Worm (Caenorhabditis elegans): ENCODE data around the gene rps-0.
A peak's percentile ranks its signal among the peaks of the same experiment; 100 is the strongest.

The rps-0 gene

ce11 chrIII:4796536-4796935, 42.7 kb upstream of the rps-0 start, which contains the start of gene tag-325:
TSS of gene tag-325 (plus strand) at chrIII:4796836.
- TF ChIP-seq elt-3 (tag; optimal IDR thresholded peaks at IDR 0.05): peak in 1 of 6 experiments; percentile 49
- no peak for TF ChIP-seq efl-1 (optimal IDR thresholded peaks at IDR 0.05)
- peak in 1 of 2 experiments; percentile 58 for TF ChIP-seq efl-1 (GFP tag; optimal IDR thresholded peaks at IDR 0.05 in 1 of 2)
- TF ChIP-seq aly-2 (tag; optimal IDR thresholded peaks at IDR 0.05): no peak

ce11 chrIII:4796039-4796438, 42.2 kb upstream of the rps-0 start:
- TF ChIP-seq ceh-82 (tag; optimal IDR thresholded peaks at IDR 0.05) (peak; percentile 2 to 53 (median 49)), sox-4 (tag; optimal IDR thresholded peaks at IDR 0.05) (no peak), ceh-88 (GFP tag; IDR thresholded peaks at IDR 0.05) (no peak), nhr-28 (tag; optimal IDR thresholded peaks at IDR 0.05) (no peak), sup-37 (GFP tag; optimal IDR thresholded peaks at IDR 0.05) (no peak), mdl-1 (tag; optimal IDR thresholded peaks at IDR 0.05) (peak; percentile 4 to 69), lin-13 (GFP tag; optimal IDR thresholded peaks at IDR 0.05) (no peak), irx-1 (tag; optimal IDR thresholded peaks at IDR 0.05) (no peak), ama-1 (optimal IDR thresholded peaks at IDR 0.05) (no peak), ceh-8 (GFP tag; optimal IDR thresholded peaks at IDR 0.05) (no peak), swsn-7 (tag; optimal IDR thresholded peaks at IDR 0.05) (peak; percentile 47), ceh-63 (GFP tag; optimal IDR thresholded peaks at IDR 0.05) (no peak), lin-15B (tag; optimal IDR thresholded peaks at IDR 0.05) (peak; percentile 52), fkh-10 (GFP tag; optimal IDR thresholded peaks at IDR 0.05) (no peak), egl-13 (tag; optimal IDR thresholded peaks at IDR 0.05) (no peak), nhr-85 (tag) (peak; percentile 54), egl-27 (tag; optimal IDR thresholded peaks at IDR 0.05) (no peak), xbp-1 (tag; optimal IDR thresholded peaks at IDR 0.05) (peak; percentile 46), elt-2 (tag; optimal IDR thresholded peaks at IDR 0.05) (no peak), snpc-4 (tag; optimal IDR thresholded peaks at IDR 0.05) (peak; percentile 58), C16A3.4 (tag; optimal IDR thresholded peaks at IDR 0.05) (peak; percentile 62), grh-1 (GFP tag; IDR thresholded peaks at IDR 0.05) (no peak), lsy-2 (tag; optimal IDR thresholded peaks at IDR 0.05) (peak; percentile 45 to 80), pag-3 (tag; optimal IDR thresholded peaks at IDR 0.05; ENCODE audit: borderline replicate concordance, insufficient read depth) (no peak), blmp-1 (tag; optimal IDR thresholded peaks at IDR 0.05) (peak; percentile 80), rnt-1 (tag; optimal IDR thresholded peaks at IDR 0.05) (peak; percentile 44), nhr-237 (tag; optimal IDR thresholded peaks at IDR 0.05) (peak; percentile 5), nhr-77 (tag; optimal IDR thresholded peaks at IDR 0.05) (peak; percentile 67), lin-14 (GFP tag; optimal IDR thresholded peaks at IDR 0.05) (peak; percentile 93), hpl-2 (GFP tag; optimal IDR thresholded peaks at IDR 0.05) (no peak), unc-30 (tag; optimal IDR thresholded peaks at IDR 0.05) (no peak), zag-1 (tag; optimal IDR thresholded peaks at IDR 0.05) (no peak), nhr-90 (tag; optimal IDR thresholded peaks at IDR 0.05; ENCODE audit: poor library complexity) (peak; percentile 50), elt-3 (tag; optimal IDR thresholded peaks at IDR 0.05) (peak in 3 of 6 experiments; percentile 3 to 78 (median 38)), fos-1 (tag; optimal IDR thresholded peaks at IDR 0.05) (peak; percentile 99), lin-39 (tag; optimal IDR thresholded peaks at IDR 0.05) (no peak), lin-35 (GFP tag; optimal IDR thresholded peaks at IDR 0.05) (peak; percentile 53 to 79), hlh-17 (GFP tag; optimal IDR thresholded peaks at IDR 0.05; ENCODE audit: borderline replicate concordance) (no peak), unc-130 (tag; optimal IDR thresholded peaks at IDR 0.05) (no peak), aha-1 (tag; optimal IDR thresholded peaks at IDR 0.05) (no peak), vab-15 (tag; optimal IDR thresholded peaks at IDR 0.05) (no peak), unc-98 (GFP tag; IDR thresholded peaks at IDR 0.05) (no peak), tbx-2 (tag; optimal IDR thresholded peaks at IDR 0.05) (peak; percentile 56), jun-1 (tag; optimal IDR thresholded peaks at IDR 0.05) (peak; percentile 96), F16B12.6 (tag; optimal IDR thresholded peaks at IDR 0.05) (peak; percentile 57), nhr-84 (tag; optimal IDR thresholded peaks at IDR 0.05) (no peak), ets-5 (GFP tag; IDR thresholded peaks at IDR 0.05) (no peak), pax-3 (tag; optimal IDR thresholded peaks at IDR 0.05) (no peak), ceh-90 (tag; optimal IDR thresholded peaks at IDR 0.05) (no peak)

Measured in whole organism, L1 larva.